Fruit fly (Drosophila melanogaster): ENCODE data around the gene EndoGI.

dm6 chr2L:16288393-16288731 lies 30.9 kb downstream of the EndoGI start:
- no peak for TF ChIP-seq Hr96 (GFP tag; optimal IDR thresholded peaks at IDR 0.05)
- no peak for TF ChIP-seq CG7101 (tag; optimal IDR thresholded peaks at IDR 0.05)
- TF ChIP-seq CG12768 (GFP tag; optimal IDR thresholded peaks at IDR 0.05) = no peak
- no peak for TF ChIP-seq toe (GFP tag; optimal IDR thresholded peaks at IDR 0.05)
- TF ChIP-seq CG14711 (tag; optimal IDR thresholded peaks at IDR 0.05) = no peak
- TF ChIP-seq CG33017 (tag; optimal IDR thresholded peaks at IDR 0.05) = no peak
- TF ChIP-seq Mnt (GFP tag; optimal IDR thresholded peaks at IDR 0.05) = no peak
- TF ChIP-seq pad (GFP tag; optimal IDR thresholded peaks at IDR 0.05) = no peak
- TF ChIP-seq cnc (optimal IDR thresholded peaks at IDR 0.05) = no peak
- TF ChIP-seq kay (GFP tag; ENCODE audit: borderline replicate concordance) = no peak
- TF ChIP-seq CG11617 (GFP tag; optimal IDR thresholded peaks at IDR 0.05) = no peak
- TF ChIP-seq Clk (GFP tag; optimal IDR thresholded peaks at IDR 0.05) = no peak
- no peak for TF ChIP-seq CG7045 (GFP tag; optimal IDR thresholded peaks at IDR 0.05)
- TF ChIP-seq bab1 (GFP tag; optimal IDR thresholded peaks at IDR 0.05) = no peak
